Worm (Caenorhabditis elegans) whole organism, L1 larva: ENCODE data around the gene C14A11.5.

Experiments
- C04F5.9 ChIP-seq: sonication (generic microtip); optimal IDR thresholded peaks from 2 replicates; lab custom pipeline; 2016; ENCODE audit warnings: missing genetic modification characterization, missing compliant biosample characterization
- C16A3.4 ChIP-seq: fragments of 150-350 bp; optimal IDR thresholded peaks from 2 replicates; lab custom pipeline; 2014; ENCODE audit warnings: missing biosample characterization, missing genetic modification characterization
- F16B12.6 ChIP-seq: fragments of 150-350 bp; optimal IDR thresholded peaks from 2 replicates; lab custom pipeline; 2014; ENCODE audit warnings: missing biosample characterization, missing genetic modification characterization
- Y116A8C.19 ChIP-seq: sonication (generic microtip); optimal IDR thresholded peaks from 2 replicates; lab custom pipeline; 2016; ENCODE audit warnings: missing compliant biosample characterization, missing genetic modification characterization, borderline replicate concordance
- aha-1 ChIP-seq: fragments of 150-350 bp; optimal IDR thresholded peaks from 2 replicates; lab custom pipeline; 2014; ENCODE audit warnings: missing biosample characterization, missing genetic modification characterization
- ama-1 ChIP-seq: fragments of 150-350 bp; optimal IDR thresholded peaks from 2 replicates; lab custom pipeline; 2014
- blmp-1 ChIP-seq: fragments of 150-350 bp; optimal IDR thresholded peaks from 2 replicates; lab custom pipeline; 2014; ENCODE audit warnings: missing biosample characterization, missing genetic modification characterization
- ceh-63 ChIP-seq: fragments of 200-800 bp; sonication (Bioruptor generic); optimal IDR thresholded peaks from 2 replicates; lab custom pipeline; 2018; ENCODE audit warnings: mild to moderate bottlenecking, missing genetic modification characterization, missing compliant biosample characterization
- ceh-8 ChIP-seq: fragments of 200-800 bp; sonication (Bioruptor generic); optimal IDR thresholded peaks from 2 replicates; lab custom pipeline; 2018; ENCODE audit warnings: mild to moderate bottlenecking, missing genetic modification characterization, moderate library complexity, missing compliant biosample characterization
- ceh-82 ChIP-seq, 3 experiments: fragments of 150-350 bp in 1 of 3; sonication (generic microtip) in 2 of 3; optimal IDR thresholded peaks; 2 replicates each; lab custom pipeline; 2014 to 2017; ENCODE audit warnings: missing biosample characterization in 3 of 3, missing genetic modification characterization in 3 of 3
- ceh-88 ChIP-seq: fragments of 200-800 bp; sonication (Bioruptor generic); IDR thresholded peaks from 2 replicates; pipeline ENCODE4 v1.3.6; 2022; ENCODE audit warnings: missing genetic modification characterization, missing compliant biosample characterization
- ces-1 ChIP-seq: fragments of 150-350 bp; optimal IDR thresholded peaks from 2 replicates; lab custom pipeline; 2014; ENCODE audit warnings: missing biosample characterization, missing genetic modification reagents, missing genetic modification characterization
- dpl-1 ChIP-seq, 3 experiments: fragments of 150-350 bp in 2 of 3; sonication (generic microtip) in 1 of 3; optimal IDR thresholded peaks; 2 replicates each; lab custom pipeline; 2014 to 2017; ENCODE audit warnings: missing biosample characterization in 3 of 3, missing genetic modification characterization in 3 of 3, missing genetic modification reagents in 3 of 3
- dsc-1 ChIP-seq: sonication (generic microtip); optimal IDR thresholded peaks from 2 replicates; lab custom pipeline; 2016; ENCODE audit warnings: mild to moderate bottlenecking, missing genetic modification characterization, missing compliant biosample characterization
- efl-1 ChIP-seq, 4 experiments: fragments of 150-350 bp; optimal IDR thresholded peaks in 3 of 4; peaks in 1 of 4; 1 replicate in 1 of 4; 2 replicates in 3 of 4; lab custom pipeline; 2014; ENCODE audit warnings: missing biosample characterization in 2 of 4, missing genetic modification characterization in 2 of 4, missing genetic modification reagents in 2 of 4
- egl-13 ChIP-seq: sonication (generic microtip); optimal IDR thresholded peaks from 2 replicates; lab custom pipeline; 2016; ENCODE audit warnings: missing genotype, missing genetic modification reagents, missing genetic modification characterization, missing compliant biosample characterization
- egl-27 ChIP-seq, 2 experiments: fragments of 150-350 bp in 1 of 2; sonication (generic microtip); optimal IDR thresholded peaks; 3 replicates each; lab custom pipeline; 2017 to 2018; ENCODE audit warnings: missing biosample characterization in 2 of 2, missing genetic modification characterization in 2 of 2, missing genetic modification reagents in 2 of 2
- elt-3 ChIP-seq, 6 experiments: fragments of 150-350 bp in 1 of 6; sonication (generic microtip); optimal IDR thresholded peaks; 2 replicates each; lab custom pipeline; 2017 to 2018; ENCODE audit warnings: missing biosample characterization in 6 of 6, missing genetic modification characterization in 6 of 6, inconsistent platforms in 1 of 6
- ets-5 ChIP-seq: fragments of 200-800 bp; sonication (Bioruptor generic); IDR thresholded peaks from 2 replicates; pipeline ENCODE4 v1.3.6; 2022; ENCODE audit warnings: missing genetic modification characterization, missing compliant biosample characterization
- fkh-10 ChIP-seq: sonication (generic microtip); optimal IDR thresholded peaks from 2 replicates; lab custom pipeline; 2017; ENCODE audit warnings: missing biosample characterization, missing genetic modification reagents, missing genetic modification characterization
- fkh-4 ChIP-seq: sonication (generic microtip); optimal IDR thresholded peaks from 2 replicates; lab custom pipeline; 2016; ENCODE audit warnings: missing compliant biosample characterization, missing genetic modification characterization, borderline replicate concordance
- fkh-8 ChIP-seq: sonication (generic microtip); optimal IDR thresholded peaks from 2 replicates; lab custom pipeline; 2016; ENCODE audit warnings: mild to moderate bottlenecking, missing genetic modification characterization, missing compliant biosample characterization
- fos-1 ChIP-seq: fragments of 150-350 bp; optimal IDR thresholded peaks from 2 replicates; lab custom pipeline; 2014; ENCODE audit warnings: missing biosample characterization, missing genetic modification characterization
- grh-1 ChIP-seq: fragments of 200-800 bp; sonication (Bioruptor generic); IDR thresholded peaks from 2 replicates; pipeline ENCODE4 v1.3.6; 2022; ENCODE audit warnings: missing genetic modification reagents, missing genetic modification characterization, missing compliant biosample characterization
- hlh-4 ChIP-seq: sonication (generic microtip); optimal IDR thresholded peaks from 2 replicates; lab custom pipeline; 2016; ENCODE audit warnings: mild to moderate bottlenecking, missing genetic modification characterization, missing compliant biosample characterization
- hpl-2 ChIP-seq: fragments of 150-350 bp; optimal IDR thresholded peaks from 2 replicates; lab custom pipeline; 2014; ENCODE audit warnings: missing biosample characterization, missing genetic modification reagents, missing genetic modification characterization
- irx-1 ChIP-seq: sonication (generic microtip); optimal IDR thresholded peaks from 2 replicates; lab custom pipeline; 2016; ENCODE audit warnings: missing genetic modification characterization, missing compliant biosample characterization
- lin-14 ChIP-seq: fragments of 200-800 bp; sonication (Bioruptor generic); optimal IDR thresholded peaks from 2 replicates; lab custom pipeline; 2018; ENCODE audit warnings: mild to moderate bottlenecking, missing genetic modification characterization, moderate library complexity, missing compliant biosample characterization
- lin-15B ChIP-seq: fragments of 150-350 bp; sonication (generic microtip); optimal IDR thresholded peaks from 3 replicates; lab custom pipeline; 2014; ENCODE audit warnings: missing biosample characterization, missing genetic modification characterization
- lin-39 ChIP-seq: fragments of 150-350 bp; optimal IDR thresholded peaks from 2 replicates; lab custom pipeline; 2014; ENCODE audit warnings: missing biosample characterization, missing genetic modification reagents, missing genetic modification characterization
- mab-9 ChIP-seq: fragments of 200-800 bp; sonication (Bioruptor generic); IDR thresholded peaks from 2 replicates; pipeline ENCODE4 v1.3.6; 2022; ENCODE audit warnings: missing genetic modification reagents, missing genetic modification characterization, missing compliant biosample characterization
- mep-1 ChIP-seq: fragments of 150-350 bp; optimal IDR thresholded peaks from 2 replicates; lab custom pipeline; 2014; ENCODE audit warnings: missing biosample characterization, missing genetic modification characterization
- nhr-12 ChIP-seq: sonication (generic microtip); optimal IDR thresholded peaks from 2 replicates; lab custom pipeline; 2017; ENCODE audit warnings: missing biosample characterization, missing genetic modification characterization
- nhr-237 ChIP-seq: fragments of 150-350 bp; optimal IDR thresholded peaks from 2 replicates; lab custom pipeline; 2014; ENCODE audit warnings: missing biosample characterization, missing genetic modification characterization
- nhr-47 ChIP-seq: sonication (generic microtip); optimal IDR thresholded peaks from 2 replicates; lab custom pipeline; 2016; ENCODE audit warnings: mild to moderate bottlenecking, missing genetic modification characterization, moderate library complexity, missing compliant biosample characterization
- nhr-71 ChIP-seq: sonication (generic microtip); optimal IDR thresholded peaks from 2 replicates; lab custom pipeline; 2016; ENCODE audit warnings: mild to moderate bottlenecking, missing genetic modification characterization, moderate library complexity, missing compliant biosample characterization
- nhr-90 ChIP-seq: sonication (generic microtip); optimal IDR thresholded peaks from 2 replicates; lab custom pipeline; 2016; ENCODE audit warnings: mild to moderate bottlenecking, missing genetic modification characterization, missing compliant biosample characterization; ENCODE audit not compliant: poor library complexity
- pag-3 ChIP-seq: sonication (generic microtip); optimal IDR thresholded peaks from 2 replicates; lab custom pipeline; 2017; ENCODE audit warnings: missing genetic modification characterization, mild to moderate bottlenecking, missing compliant biosample characterization, antibody characterized with exemption, borderline replicate concordance; ENCODE audit not compliant: insufficient read depth
- pax-3 ChIP-seq: fragments of 200-800 bp; sonication (Bioruptor generic); optimal IDR thresholded peaks from 2 replicates; lab custom pipeline; 2018; ENCODE audit warnings: mild to moderate bottlenecking, missing genetic modification characterization, moderate library complexity, missing compliant biosample characterization
- rnt-1 ChIP-seq: sonication (generic microtip); optimal IDR thresholded peaks from 2 replicates; lab custom pipeline; 2016; ENCODE audit warnings: mild to moderate bottlenecking, missing genetic modification characterization, moderate library complexity, missing compliant biosample characterization
- skn-1 ChIP-seq: fragments of 150-350 bp; optimal IDR thresholded peaks from 2 replicates; lab custom pipeline; 2014; ENCODE audit warnings: missing biosample characterization, missing genetic modification characterization
- snu-23 ChIP-seq: sonication (generic microtip); optimal IDR thresholded peaks from 2 replicates; lab custom pipeline; 2016; ENCODE audit warnings: missing genetic modification characterization, missing compliant biosample characterization
- sup-37 ChIP-seq: fragments of 200-800 bp; sonication (Bioruptor generic); optimal IDR thresholded peaks from 2 replicates; lab custom pipeline; 2018; ENCODE audit warnings: mild to moderate bottlenecking, missing genetic modification characterization, missing compliant biosample characterization
- swsn-7 ChIP-seq: sonication (generic microtip); optimal IDR thresholded peaks from 2 replicates; lab custom pipeline; 2016; ENCODE audit warnings: missing genetic modification characterization, missing compliant biosample characterization
- tlp-1 ChIP-seq: fragments of 150-350 bp; optimal IDR thresholded peaks from 2 replicates; lab custom pipeline; 2014; ENCODE audit warnings: missing biosample characterization, missing genetic modification characterization
- unc-130 ChIP-seq: fragments of 150-350 bp; optimal IDR thresholded peaks from 2 replicates; lab custom pipeline; 2017; ENCODE audit warnings: missing biosample characterization, missing genetic modification characterization, inconsistent platforms
- unc-30 ChIP-seq: sonication (generic microtip); optimal IDR thresholded peaks from 2 replicates; lab custom pipeline; 2017; ENCODE audit warnings: missing biosample characterization, missing genetic modification characterization
- unc-62 ChIP-seq: fragments of 150-350 bp; optimal IDR thresholded peaks from 2 replicates; lab custom pipeline; 2014; ENCODE audit warnings: missing biosample characterization, missing genetic modification reagents, missing genetic modification characterization
- unc-86 ChIP-seq: sonication (generic microtip); optimal IDR thresholded peaks from 2 replicates; lab custom pipeline; 2016; ENCODE audit warnings: missing genetic modification characterization, missing compliant biosample characterization
- zip-4 ChIP-seq: fragments of 200-800 bp; sonication (Bioruptor generic); optimal IDR thresholded peaks from 2 replicates; lab custom pipeline; 2018; ENCODE audit warnings: mild to moderate bottlenecking, missing genetic modification characterization, moderate library complexity, missing compliant biosample characterization
- ztf-11 ChIP-seq, 2 experiments: sonication (generic microtip); optimal IDR thresholded peaks; 2 replicates each; lab custom pipeline; 2016 to 2017; ENCODE audit warnings: missing genetic modification characterization in 2 of 2, missing biosample characterization in 1 of 2, missing compliant biosample characterization in 1 of 2

The C14A11.5 gene

DNA sequence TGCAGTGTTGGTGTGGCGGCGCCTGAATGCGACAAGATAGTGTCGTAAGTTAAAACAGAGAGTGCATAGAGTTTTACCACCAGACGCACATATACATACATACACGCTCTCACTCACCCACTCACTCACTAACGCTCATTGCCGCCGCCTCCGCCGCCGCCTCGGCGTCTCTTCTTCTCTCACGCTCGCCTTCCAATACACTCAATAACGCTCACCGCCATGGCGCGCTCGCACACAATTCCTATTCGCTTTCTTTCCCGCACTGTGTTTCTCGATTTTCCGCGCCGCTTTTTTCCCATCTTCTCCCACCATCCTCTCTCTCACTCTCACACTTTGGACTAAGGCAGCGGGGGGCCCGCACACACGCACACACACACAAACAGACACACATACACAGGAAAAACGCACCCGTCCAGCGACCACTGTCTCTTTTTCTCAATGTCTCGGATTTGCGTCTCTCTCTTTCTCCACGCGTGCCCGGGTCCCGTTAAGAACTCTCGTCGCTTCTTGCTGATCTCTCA lies 45.1 kb upstream of the C14A11.5 start, which contains the start of gene kin-29:
TSS of gene kin-29 (minus strand) at position 51 of the 521 bp plus-strand sequence.
- peak; percentile 43 for TF ChIP-seq nhr-237
- TF ChIP-seq F16B12.6 (tag; lab: Kevin White, UChicago), result no peak
- TF ChIP-seq fos-1 (tag; lab: Kevin White, UChicago), result peak; percentile 48
- TF ChIP-seq aha-1, result no peak
- peak; percentile 82 for TF ChIP-seq blmp-1 (tag; lab: Kevin White, UChicago)
- peak; percentile 78 for TF ChIP-seq mep-1 (tag; lab: Kevin White, UChicago)
- no peak for TF ChIP-seq fkh-4 (tag; lab: Kevin White, UChicago)
- TF ChIP-seq nhr-71, result peak; percentile 91
- TF ChIP-seq nhr-47, result peak; percentile 87
- no peak for TF ChIP-seq ceh-63 (GFP tag; lab: Kevin White, UChicago)
- no peak for TF ChIP-seq unc-30 (tag; lab: Kevin White, UChicago)
- no peak for TF ChIP-seq sup-37 (GFP tag; lab: Kevin White, UChicago)
- TF ChIP-seq ceh-82 (tag; optimal IDR thresholded peaks at IDR 0.05; lab: Kevin White, UChicago), result peak; percentile 42 to 90 (median 46)
- peak; percentile 42 to 51 for TF ChIP-seq efl-1 (optimal IDR thresholded peaks at IDR 0.05; lab: Kevin White, UChicago)
- TF ChIP-seq efl-1 (GFP tag; optimal IDR thresholded peaks at IDR 0.05 in 1 of 2; lab: Kevin White, UChicago), result peak; percentile 4 to 91
- TF ChIP-seq ztf-11 (tag; optimal IDR thresholded peaks at IDR 0.05; lab: Kevin White, UChicago), result peak in 1 of 2 experiments; percentile 71
- TF ChIP-seq C16A3.4 (tag; lab: Kevin White, UChicago), result peak; percentile 86
- TF ChIP-seq egl-27 (tag; optimal IDR thresholded peaks at IDR 0.05; lab: Kevin White, UChicago), result peak; percentile 26 to 45
- peak; percentile 66 for TF ChIP-seq rnt-1 (tag; lab: Kevin White, UChicago)
- no peak for TF ChIP-seq ces-1 (GFP tag; lab: Kevin White, UChicago)
- TF ChIP-seq C04F5.9 (tag; lab: Kevin White, UChicago), result peak; percentile 24
- peak; percentile 35 for TF ChIP-seq ceh-8 (GFP tag; lab: Kevin White, UChicago)
- TF ChIP-seq unc-62 (GFP tag; lab: Kevin White, UChicago), result no peak
- peak; percentile 64 for TF ChIP-seq egl-13 (tag; lab: Kevin White, UChicago)
- TF ChIP-seq dpl-1 (GFP tag; optimal IDR thresholded peaks at IDR 0.05; lab: Kevin White, UChicago), result peak in 2 of 3 experiments; percentile 33 to 41
- TF ChIP-seq ama-1 (lab: Kevin White, UChicago), result no peak
- TF ChIP-seq elt-3 (tag; optimal IDR thresholded peaks at IDR 0.05; lab: Kevin White, UChicago), result peak in 4 of 6 experiments; percentile 4 to 70 (median 39)
- TF ChIP-seq lin-14 (GFP tag; lab: Kevin White, UChicago), result peak; percentile 96
- peak; percentile 92 for TF ChIP-seq swsn-7 (tag; lab: Kevin White, UChicago)
- no peak for TF ChIP-seq ets-5 (GFP tag; lab: Robert Waterston, UW)
- peak; percentile 67 for TF ChIP-seq pax-3 (tag; lab: Kevin White, UChicago)
- peak; percentile 96 for TF ChIP-seq snu-23 (GFP tag; lab: Kevin White, UChicago)
- TF ChIP-seq grh-1 (GFP tag; lab: Robert Waterston, UW), result 0 out of 2 replicates have a peak, but pooled peaks have one; percentile 27
- TF ChIP-seq dsc-1 (tag; lab: Kevin White, UChicago), result peak; percentile 87
- TF ChIP-seq unc-86 (tag; lab: Kevin White, UChicago), result peak; percentile 86
- no peak for TF ChIP-seq pag-3
- TF ChIP-seq zip-4, result peak; percentile 43
- peak; percentile 89 for TF ChIP-seq fkh-10 (GFP tag; lab: Kevin White, UChicago)
- TF ChIP-seq skn-1 (tag; lab: Kevin White, UChicago), result peak; percentile 84
- TF ChIP-seq hpl-2 (GFP tag; lab: Kevin White, UChicago), result peak; percentile 74
- TF ChIP-seq Y116A8C.19, result no peak
- no peak for TF ChIP-seq hlh-4
- peak; percentile 11 for TF ChIP-seq lin-15B
- peak; percentile 51; the same call in 1 of the 2 replicates for TF ChIP-seq ceh-88 (GFP tag; lab: Robert Waterston, UW)
- peak; percentile 82 for TF ChIP-seq nhr-90 (tag; lab: Kevin White, UChicago)
- TF ChIP-seq lin-39 (tag; lab: Kevin White, UChicago), result no peak
- no peak for TF ChIP-seq nhr-12 (tag; lab: Kevin White, UChicago)
- no peak for TF ChIP-seq tlp-1 (tag; lab: Kevin White, UChicago)
- peak; percentile 30 for TF ChIP-seq unc-130 (tag; lab: Kevin White, UChicago)
- peak; percentile 66 for TF ChIP-seq irx-1 (tag; lab: Kevin White, UChicago)
- TF ChIP-seq fkh-8, result peak; percentile 95
- 0 out of 2 replicates have a peak, but pooled peaks have one; percentile 50 for TF ChIP-seq mab-9 (GFP tag; lab: Robert Waterston, UW)
